Worm (Caenorhabditis elegans): Measurements from ENCODE around the gene M03B6.1.

The M03B6.1 gene

ce11 chrX:13809773-13810172 is 31.6 kb upstream of the M03B6.1 start, which contains the start of gene obr-3:
TSS of gene obr-3 (minus strand) at chrX:13809873.
- TF ChIP-seq mel-28 (tag; optimal IDR thresholded peaks at IDR 0.05; ENCODE audit: borderline replicate concordance), result no peak
- no peak for TF ChIP-seq ets-4 (GFP tag; optimal IDR thresholded peaks at IDR 0.05)
- TF ChIP-seq hlh-12 (tag; optimal IDR thresholded peaks at IDR 0.05), result no peak
- no peak for TF ChIP-seq T07F8.4 (tag; optimal IDR thresholded peaks at IDR 0.05)
- no peak for TF ChIP-seq snpc-1.3 (tag; optimal IDR thresholded peaks at IDR 0.05; ENCODE audit: insufficient read depth)
- no peak for TF ChIP-seq rcor-1 (GFP tag; IDR thresholded peaks at IDR 0.05)
- TF ChIP-seq pha-4 (tag; optimal IDR thresholded peaks at IDR 0.05), result no peak
- TF ChIP-seq unc-130 (GFP tag; optimal IDR thresholded peaks at IDR 0.05), result no peak
- no peak for TF ChIP-seq ztf-28 (GFP tag; IDR thresholded peaks at IDR 0.05)
- TF ChIP-seq ccch-3 (GFP tag; optimal IDR thresholded peaks at IDR 0.05), result no peak
- no peak for TF ChIP-seq rpc-1 (optimal IDR thresholded peaks at IDR 0.05)
- no peak for TF ChIP-seq rpc-1 (tag; optimal IDR thresholded peaks at IDR 0.05)
- TF ChIP-seq ZK185.1 (tag; optimal IDR thresholded peaks at IDR 0.05; ENCODE audit: poor library complexity, severe bottlenecking), result no peak
- no peak for TF ChIP-seq lir-1 (GFP tag; conservative IDR thresholded peaks at IDR 0.05)
- no peak for TF ChIP-seq F22D6.2 (tag; optimal IDR thresholded peaks at IDR 0.05)
- TF ChIP-seq fkh-3 (tag; optimal IDR thresholded peaks at IDR 0.05), result no peak
- no peak for TF ChIP-seq lin-54 (GFP tag; optimal IDR thresholded peaks at IDR 0.05)
- no peak for TF ChIP-seq lin-26 (GFP tag; IDR thresholded peaks at IDR 0.05)
- TF ChIP-seq madf-6 (GFP tag; IDR thresholded peaks at IDR 0.05), result no peak
- no peak for TF ChIP-seq ceh-79 (tag; optimal IDR thresholded peaks at IDR 0.05)

ce11 chrX:13811156-13811555 is 30.3 kb upstream of the M03B6.1 start:
- no peak for TF ChIP-seq Y56A3A.18 (GFP tag; IDR thresholded peaks at IDR 0.05)
- no peak for TF ChIP-seq lin-54 (GFP tag; optimal IDR thresholded peaks at IDR 0.05)
- no peak for TF ChIP-seq ekl-4 (GFP tag; IDR thresholded peaks at IDR 0.05)
- TF ChIP-seq dox-1 (GFP tag; IDR thresholded peaks at IDR 0.05), result no peak
- TF ChIP-seq T26A5.8 (tag; optimal IDR thresholded peaks at IDR 0.05), result no peak
- no peak for TF ChIP-seq akir-1 (GFP tag; optimal IDR thresholded peaks at IDR 0.05)
- TF ChIP-seq F49E8.2 (tag; optimal IDR thresholded peaks at IDR 0.05; ENCODE audit: insufficient read depth), result no peak
- peak; percentile 91 for TF ChIP-seq unc-62 (GFP tag; optimal IDR thresholded peaks at IDR 0.05)
- no peak for TF ChIP-seq ztf-6 (GFP tag; IDR thresholded peaks at IDR 0.05)
- TF ChIP-seq hrde-1 (tag; optimal IDR thresholded peaks at IDR 0.05; ENCODE audit: borderline replicate concordance), result no peak
- no peak for TF ChIP-seq nhr-90 (tag; optimal IDR thresholded peaks at IDR 0.05)
- TF ChIP-seq B0261.1 (tag; optimal IDR thresholded peaks at IDR 0.05), result no peak
- peak; percentile 22 for TF ChIP-seq nhr-80 (tag; optimal IDR thresholded peaks at IDR 0.05)

DNA sequence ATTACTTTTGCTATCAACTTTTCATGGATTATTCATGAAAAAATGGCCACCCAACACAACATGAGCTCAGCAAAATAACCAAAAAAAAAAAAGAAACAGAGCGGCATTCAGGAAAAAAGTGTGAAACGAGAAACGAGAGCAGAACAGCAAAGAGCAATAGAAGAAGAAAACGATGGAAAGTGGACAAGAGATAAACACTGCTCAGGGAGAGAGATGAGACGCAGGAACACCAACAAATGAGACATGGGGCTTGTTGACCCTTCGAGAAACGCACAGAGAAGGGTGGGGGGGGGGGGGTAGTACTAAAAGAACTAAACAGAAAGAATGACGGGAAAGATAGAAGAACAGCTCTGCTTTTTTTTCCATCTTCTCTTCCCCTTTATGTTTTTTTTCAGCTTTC is 29.5 kb upstream of the M03B6.1 start:
- TF ChIP-seq ZK185.1 (tag; optimal IDR thresholded peaks at IDR 0.05; ENCODE audit: poor library complexity, severe bottlenecking) (no peak), unc-62 (GFP tag; optimal IDR thresholded peaks at IDR 0.05) (no peak), K12H6.12 (tag; optimal IDR thresholded peaks at IDR 0.05) (peak; percentile 5), T26A5.8 (tag; optimal IDR thresholded peaks at IDR 0.05) (no peak), somi-1 (GFP tag; optimal IDR thresholded peaks at IDR 0.05) (peak; percentile 47), mxl-1 (tag; optimal IDR thresholded peaks at IDR 0.05) (no peak)

DNA sequence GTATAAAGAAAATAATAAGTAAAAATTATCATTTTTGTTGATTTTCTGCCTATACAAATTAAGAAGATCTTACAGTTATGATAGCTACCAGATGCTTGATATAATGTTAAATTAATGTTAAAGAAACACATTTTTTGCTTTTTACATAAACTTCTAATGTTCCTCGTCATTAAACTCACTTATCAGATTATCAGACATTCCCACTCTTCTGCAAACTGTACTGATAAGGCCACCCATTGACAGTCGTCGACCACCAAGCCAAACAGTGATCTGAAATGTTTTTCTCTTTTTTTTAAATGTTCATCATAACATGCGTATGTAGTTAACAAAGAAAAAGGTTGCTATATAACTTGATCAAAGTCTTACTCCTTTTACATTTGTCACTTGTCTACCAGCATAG is 22.6 kb upstream of the M03B6.1 start:
- TF ChIP-seq nhr-120 (GFP tag; IDR thresholded peaks at IDR 0.05), result no peak
- TF ChIP-seq akir-1 (GFP tag; optimal IDR thresholded peaks at IDR 0.05), result no peak
- TF ChIP-seq ets-4 (GFP tag; optimal IDR thresholded peaks at IDR 0.05), result no peak
- TF ChIP-seq ceh-40 (GFP tag; IDR thresholded peaks at IDR 0.05), result no peak
- TF ChIP-seq ztf-18 (tag; optimal IDR thresholded peaks at IDR 0.05), result no peak
- TF ChIP-seq lin-35 (GFP tag; optimal IDR thresholded peaks at IDR 0.05), result no peak
- TF ChIP-seq nhr-27 (tag; optimal IDR thresholded peaks at IDR 0.05), result no peak
- TF ChIP-seq Y95B8A.8 (GFP tag; IDR thresholded peaks at IDR 0.05), result no peak
- no peak for TF ChIP-seq ccch-3 (GFP tag; optimal IDR thresholded peaks at IDR 0.05)
- TF ChIP-seq B0035.1 (tag; optimal IDR thresholded peaks at IDR 0.05), result no peak
- TF ChIP-seq mes-4 (tag; optimal IDR thresholded peaks at IDR 0.05), result no peak
- TF ChIP-seq sea-2 (GFP tag; IDR thresholded peaks at IDR 0.05), result no peak
- no peak for TF ChIP-seq ztf-25 (GFP tag; IDR thresholded peaks at IDR 0.05)
- no peak for TF ChIP-seq unc-130 (GFP tag; optimal IDR thresholded peaks at IDR 0.05)
- TF ChIP-seq dox-1 (GFP tag; IDR thresholded peaks at IDR 0.05), result no peak
- no peak for TF ChIP-seq hmg-20 (GFP tag; IDR thresholded peaks at IDR 0.05)

All from whole organism, young adult.